Worm (Caenorhabditis elegans) whole organism, L2 larva: ENCODE data around the gene moe-3.

ENCODE experiments used
- C34F6.9 ChIP-seq: fragments of 150-350 bp; optimal IDR thresholded peaks from 2 replicates; lab custom pipeline; 2014; ENCODE audit warnings: missing biosample characterization, missing genetic modification characterization
- ama-1 ChIP-seq: fragments of 150-350 bp; optimal IDR thresholded peaks from 2 replicates; lab custom pipeline; 2018; ENCODE audit warnings: inconsistent platforms
- ceh-82 ChIP-seq: fragments of 150-350 bp; optimal IDR thresholded peaks from 2 replicates; lab custom pipeline; 2014; ENCODE audit warnings: missing biosample characterization, missing genetic modification characterization
- lin-13 ChIP-seq: fragments of 150-350 bp; optimal IDR thresholded peaks from 2 replicates; lab custom pipeline; 2014; ENCODE audit warnings: missing biosample characterization, missing genetic modification reagents, missing genetic modification characterization
- lin-39 ChIP-seq: fragments of 150-350 bp; optimal IDR thresholded peaks from 2 replicates; lab custom pipeline; 2014; ENCODE audit warnings: missing biosample characterization, missing genetic modification reagents, missing genetic modification characterization
- nhr-237 ChIP-seq: fragments of 150-350 bp; optimal IDR thresholded peaks from 2 replicates; lab custom pipeline; 2014; ENCODE audit warnings: missing biosample characterization, missing genetic modification characterization
- nhr-6 ChIP-seq: fragments of 150-350 bp; optimal IDR thresholded peaks from 2 replicates; lab custom pipeline; 2014; ENCODE audit warnings: missing biosample characterization, missing genetic modification characterization
- skn-1 ChIP-seq: sonication (generic microtip); optimal IDR thresholded peaks from 2 replicates; lab custom pipeline; 2017; ENCODE audit warnings: missing biosample characterization, missing genetic modification characterization
- snpc-4 ChIP-seq: fragments of 150-350 bp; optimal IDR thresholded peaks from 2 replicates; lab custom pipeline; 2014; ENCODE audit warnings: missing biosample characterization, missing genetic modification characterization
- unc-39 ChIP-seq: fragments of 150-350 bp; optimal IDR thresholded peaks from 2 replicates; lab custom pipeline; 2014; ENCODE audit warnings: missing biosample characterization, missing genetic modification characterization
- ztf-11 ChIP-seq: sonication (generic microtip); optimal IDR thresholded peaks from 2 replicates; lab custom pipeline; 2017; ENCODE audit warnings: missing biosample characterization, missing genetic modification characterization

- TF ChIP-seq C34F6.9 = peak; percentile 59
- no peak for TF ChIP-seq ama-1 (lab: Kevin White, UChicago)
- no peak for TF ChIP-seq nhr-6 (tag; lab: Kevin White, UChicago)
- no peak for TF ChIP-seq ztf-11
- TF ChIP-seq snpc-4 = no peak
- no peak for TF ChIP-seq nhr-237 (tag; lab: Kevin White, UChicago)
- TF ChIP-seq lin-13 (GFP tag; lab: Kevin White, UChicago) = no peak
- no peak for TF ChIP-seq ceh-82 (tag; lab: Kevin White, UChicago)
- TF ChIP-seq lin-39 (tag; lab: Kevin White, UChicago) = no peak
- TF ChIP-seq skn-1 (tag; lab: Kevin White, UChicago) = no peak
- TF ChIP-seq unc-39 (tag; lab: Kevin White, UChicago) = no peak
Measured at ce11 chrII:13187188-13187587, 21.7 kb upstream of the moe-3 start, which contains the start of gene mecr-1.
